Worm (Caenorhabditis elegans) whole organism, L4 larva: ENCODE data around the gene frpr-6.
A peak's percentile ranks its signal among the peaks of the same experiment; 100 is the strongest.

ENCODE experiments used
- F26F4.8 ChIP-seq: fragments of 200-800 bp; sonication (Bioruptor generic); conservative IDR thresholded peaks from 2 replicates; pipeline ENCODE4 v1.3.6; 2022; ENCODE audit warnings: missing genetic modification characterization, missing compliant biosample characterization
- F44E2.7 ChIP-seq: fragments of 200-800 bp; sonication (Bioruptor generic); IDR thresholded peaks from 2 replicates; pipeline ENCODE4 v2.1.2; 2022; ENCODE audit warnings: missing genetic modification characterization, missing compliant biosample characterization
- T26A8.4 ChIP-seq: fragments of 200-800 bp; sonication (Bioruptor generic); IDR thresholded peaks from 2 replicates; pipeline ENCODE4 v1.3.6; 2022; ENCODE audit warnings: missing genetic modification characterization, missing compliant biosample characterization
- ZK546.5 ChIP-seq, 2 experiments: sonication (generic microtip); optimal IDR thresholded peaks; 2 replicates each; lab custom pipeline; 2017; ENCODE audit warnings: missing biosample characterization in 2 of 2, missing genetic modification characterization in 2 of 2
- aha-1 ChIP-seq: fragments of 150-350 bp; peaks from one replicate; lab custom pipeline; 2014; ENCODE audit warnings: missing biosample characterization, missing genetic modification characterization
- aly-2 ChIP-seq: sonication (generic microtip); optimal IDR thresholded peaks from 2 replicates; lab custom pipeline; 2018; ENCODE audit warnings: missing biosample characterization, missing genetic modification characterization
- ama-1 ChIP-seq: fragments of 150-350 bp; optimal IDR thresholded peaks from 2 replicates; lab custom pipeline; 2014; ENCODE audit warnings: inconsistent platforms, mixed read lengths
- attf-4 ChIP-seq: sonication (generic microtip); optimal IDR thresholded peaks from 3 replicates; lab custom pipeline; 2017; ENCODE audit warnings: missing biosample characterization, missing genetic modification characterization
- daf-16 ChIP-seq, 3 experiments: sonication (generic microtip); optimal IDR thresholded peaks; 2 replicates each; lab custom pipeline; 2016 to 2017; ENCODE audit warnings: missing genetic modification characterization in 3 of 3, missing genetic modification reagents in 3 of 3, mild to moderate bottlenecking in 2 of 3, missing compliant biosample characterization in 2 of 3, missing biosample characterization in 1 of 3, moderate library complexity in 1 of 3
- dmd-6 ChIP-seq: fragments of 200-800 bp; sonication (Bioruptor generic); IDR thresholded peaks from 2 replicates; pipeline ENCODE4 v1.3.6; 2022; ENCODE audit warnings: missing genetic modification reagents, missing genetic modification characterization, missing compliant biosample characterization
- dpl-1 ChIP-seq: fragments of 150-350 bp; optimal IDR thresholded peaks from 2 replicates; lab custom pipeline; 2014; ENCODE audit warnings: missing biosample characterization, missing genetic modification reagents, missing genetic modification characterization
- fos-1 ChIP-seq: fragments of 150-350 bp; optimal IDR thresholded peaks from 2 replicates; lab custom pipeline; 2014; ENCODE audit warnings: missing biosample characterization, missing genetic modification characterization
- gei-8 ChIP-seq: fragments of 200-800 bp; sonication (Bioruptor generic); optimal IDR thresholded peaks from 2 replicates; lab custom pipeline; 2018; ENCODE audit warnings: mild to moderate bottlenecking, missing genetic modification characterization, missing compliant biosample characterization
- hif-1 ChIP-seq, 2 experiments: sonication (generic microtip); optimal IDR thresholded peaks; 2 replicates each; lab custom pipeline; 2016 to 2017; ENCODE audit warnings: missing compliant biosample characterization in 2 of 2, missing genetic modification characterization in 2 of 2, missing genetic modification reagents in 2 of 2, missing genotype in 2 of 2, mild to moderate bottlenecking in 1 of 2
- hlh-30 ChIP-seq: sonication (generic microtip); optimal IDR thresholded peaks from 2 replicates; lab custom pipeline; 2017; ENCODE audit warnings: antibody characterized with exemption, mild to moderate bottlenecking, missing genetic modification characterization, missing compliant biosample characterization; ENCODE audit not compliant: insufficient read depth
- hmg-1.1 ChIP-seq: fragments of 200-800 bp; sonication (Bioruptor generic); IDR thresholded peaks from 2 replicates; pipeline ENCODE4 v1.3.6; 2022; ENCODE audit warnings: missing genetic modification reagents, missing genetic modification characterization, missing compliant biosample characterization
- lim-7 ChIP-seq: fragments of 200-800 bp; sonication (Bioruptor generic); IDR thresholded peaks from 2 replicates; pipeline ENCODE4 v1.3.6; 2022; ENCODE audit warnings: missing genetic modification characterization, missing compliant biosample characterization
- lin-1 ChIP-seq: fragments of 200-800 bp; sonication (Bioruptor generic); IDR thresholded peaks from 2 replicates; pipeline ENCODE4 v1.3.6; 2022; ENCODE audit warnings: missing genetic modification reagents, missing genetic modification characterization, missing compliant biosample characterization
- lin-38 ChIP-seq: fragments of 200-800 bp; sonication (Bioruptor generic); IDR thresholded peaks from 2 replicates; pipeline ENCODE4 v1.3.6; 2022; ENCODE audit warnings: missing genetic modification reagents, missing genetic modification characterization, missing compliant biosample characterization
- madf-5 ChIP-seq, 2 experiments: fragments of 200-800 bp; sonication (Bioruptor generic); IDR thresholded peaks; 2 replicates each; pipeline ENCODE4 v1.3.6; 2022; ENCODE audit warnings: missing compliant biosample characterization in 2 of 2, missing genetic modification characterization in 2 of 2
- madf-9 ChIP-seq: fragments of 200-800 bp; sonication (Bioruptor generic); conservative IDR thresholded peaks from 2 replicates; pipeline ENCODE4 v1.3.6; 2022; ENCODE audit warnings: missing genetic modification reagents, missing genetic modification characterization, missing compliant biosample characterization
- mep-1 ChIP-seq: fragments of 150-350 bp; sonication (generic microtip); optimal IDR thresholded peaks from 3 replicates; lab custom pipeline; 2014; ENCODE audit warnings: missing biosample characterization, missing genetic modification characterization
- mxl-2 ChIP-seq: fragments of 200-800 bp; sonication (Bioruptor generic); conservative IDR thresholded peaks from 2 replicates; pipeline ENCODE4 v1.3.6; 2022; ENCODE audit warnings: missing genetic modification reagents, missing genetic modification characterization, missing compliant biosample characterization
- mxl-3 ChIP-seq: fragments of 200-800 bp; sonication (Bioruptor generic); optimal IDR thresholded peaks from 2 replicates; lab custom pipeline; 2018; ENCODE audit warnings: mild to moderate bottlenecking, missing genetic modification characterization, missing compliant biosample characterization
- nhr-10 ChIP-seq: fragments of 150-350 bp; optimal IDR thresholded peaks from 2 replicates; lab custom pipeline; 2014; ENCODE audit warnings: missing biosample characterization, missing genetic modification characterization
- nhr-102 ChIP-seq: sonication (generic microtip); optimal IDR thresholded peaks from 2 replicates; lab custom pipeline; 2016; ENCODE audit warnings: mild to moderate bottlenecking, missing genetic modification characterization, moderate library complexity, missing compliant biosample characterization
- nhr-25 ChIP-seq: sonication (generic microtip); optimal IDR thresholded peaks from 2 replicates; lab custom pipeline; 2017; ENCODE audit warnings: missing genetic modification characterization, mild to moderate bottlenecking, missing compliant biosample characterization, antibody characterized with exemption, moderate library complexity, borderline replicate concordance; ENCODE audit not compliant: insufficient read depth
- nhr-48 ChIP-seq: sonication (generic microtip); optimal IDR thresholded peaks from 2 replicates; lab custom pipeline; 2016; ENCODE audit warnings: mild to moderate bottlenecking, missing genetic modification characterization, missing compliant biosample characterization
- nhr-77 ChIP-seq: fragments of 150-350 bp; optimal IDR thresholded peaks from 2 replicates; lab custom pipeline; 2014; ENCODE audit warnings: missing biosample characterization, missing genetic modification characterization
- php-3 ChIP-seq: fragments of 200-800 bp; sonication (Bioruptor generic); IDR thresholded peaks from 2 replicates; pipeline ENCODE4 v1.3.6; 2022; ENCODE audit warnings: missing genetic modification reagents, missing genetic modification characterization, missing compliant biosample characterization
- pqm-1 ChIP-seq: sonication (generic microtip); optimal IDR thresholded peaks from 2 replicates; lab custom pipeline; 2017; ENCODE audit warnings: missing biosample characterization, missing genetic modification characterization
- saeg-2 ChIP-seq: fragments of 200-800 bp; sonication (Bioruptor generic); IDR thresholded peaks from 2 replicates; pipeline ENCODE4 v1.3.6; 2022; ENCODE audit warnings: missing genetic modification reagents, missing genetic modification characterization, missing compliant biosample characterization
- set-16 ChIP-seq: fragments of 200-800 bp; sonication (Bioruptor generic); IDR thresholded peaks from 2 replicates; pipeline ENCODE4 v1.3.6; 2022; ENCODE audit warnings: missing genetic modification reagents, missing genetic modification characterization, missing compliant biosample characterization
- snpc-4 ChIP-seq: fragments of 150-350 bp; optimal IDR thresholded peaks from 2 replicates; lab custom pipeline; 2014; ENCODE audit warnings: missing biosample characterization, missing genetic modification characterization
- spr-1 ChIP-seq: sonication (generic microtip); optimal IDR thresholded peaks from 2 replicates; lab custom pipeline; 2016; ENCODE audit warnings: mild to moderate bottlenecking, missing genetic modification characterization, missing compliant biosample characterization
- tag-97 ChIP-seq: fragments of 200-800 bp; sonication (Bioruptor generic); IDR thresholded peaks from 2 replicates; pipeline ENCODE4 v1.3.6; 2022; ENCODE audit warnings: missing genetic modification characterization, missing compliant biosample characterization
- tra-1 ChIP-seq: fragments of 200-800 bp; sonication (Bioruptor generic); IDR thresholded peaks from 2 replicates; pipeline ENCODE4 v1.3.6; 2022; ENCODE audit warnings: missing genetic modification reagents, missing genetic modification characterization, missing compliant biosample characterization
- unc-130 ChIP-seq: sonication (generic microtip); optimal IDR thresholded peaks from 2 replicates; lab custom pipeline; 2016; ENCODE audit warnings: missing genetic modification reagents, missing genetic modification characterization, missing compliant biosample characterization
- zag-1 ChIP-seq: fragments of 150-350 bp; optimal IDR thresholded peaks from 2 replicates; lab custom pipeline; 2014; ENCODE audit warnings: missing biosample characterization, missing genetic modification characterization
- zfp-3 ChIP-seq: fragments of 200-800 bp; sonication (Bioruptor generic); conservative IDR thresholded peaks from 2 replicates; pipeline ENCODE4 v1.3.6; 2022; ENCODE audit warnings: missing genetic modification reagents, missing genetic modification characterization, missing compliant biosample characterization
- zip-11 ChIP-seq: fragments of 200-800 bp; sonication (Bioruptor generic); IDR thresholded peaks from 2 replicates; pipeline ENCODE4 v1.3.6; 2022; ENCODE audit warnings: missing genetic modification characterization, missing compliant biosample characterization
- zip-2 ChIP-seq: fragments of 150-350 bp; optimal IDR thresholded peaks from 2 replicates; lab custom pipeline; 2014; ENCODE audit warnings: missing biosample characterization, missing genetic modification characterization
- ztf-11 ChIP-seq: fragments of 150-350 bp; optimal IDR thresholded peaks from 2 replicates; lab custom pipeline; 2014; ENCODE audit warnings: missing biosample characterization, missing genetic modification characterization
- ztf-7 ChIP-seq: fragments of 150-350 bp; optimal IDR thresholded peaks from 2 replicates; lab custom pipeline; 2014; ENCODE audit warnings: missing biosample characterization, missing genetic modification characterization

frpr-6 gene

DNA sequence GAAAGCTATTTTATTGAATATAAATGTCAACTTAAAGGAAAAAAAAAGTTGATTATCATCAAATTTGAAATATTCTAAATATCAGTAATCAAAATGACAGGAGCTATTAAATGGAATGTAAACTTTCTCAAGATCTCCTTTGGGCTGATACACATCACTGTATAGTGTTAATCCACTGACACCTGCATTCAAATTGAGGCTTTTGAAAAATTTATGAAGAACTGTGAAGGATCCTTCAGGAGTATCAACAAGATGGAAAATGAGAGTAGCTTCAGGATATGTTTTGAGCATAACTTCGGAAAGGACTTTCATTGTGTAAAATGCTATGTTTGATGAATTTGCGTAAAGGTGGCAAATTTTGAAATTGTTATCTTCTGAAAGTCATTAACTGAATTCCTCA is 3.7 kb downstream of the frpr-6 start:
- TF ChIP-seq zfp-3, result peak; percentile 63; the same call in 1 of the 2 replicates
- TF ChIP-seq ama-1 (lab: Kevin White, UChicago), result peak; percentile 17
- TF ChIP-seq nhr-77, result no peak
- no peak for TF ChIP-seq ztf-11 (tag; lab: Kevin White, UChicago)
- TF ChIP-seq T26A8.4 (GFP tag; lab: Robert Waterston, UW), result peak; percentile 18; the same call in 1 of the 2 replicates
- TF ChIP-seq ztf-7 (tag; lab: Kevin White, UChicago), result no peak
- TF ChIP-seq php-3 (GFP tag; lab: Robert Waterston, UW), result peak; percentile 17; the same call in 1 of the 2 replicates
- TF ChIP-seq lin-38 (GFP tag; lab: Robert Waterston, UW), result peak; percentile 39; the same call in 1 of the 2 replicates
- TF ChIP-seq mep-1 (tag; lab: Kevin White, UChicago), result peak; percentile 0
- TF ChIP-seq zip-2 (tag; lab: Kevin White, UChicago), result no peak
- no peak for TF ChIP-seq hmg-1.1
- peak; percentile 24 for TF ChIP-seq aha-1 (tag; lab: Kevin White, UChicago)
- TF ChIP-seq hlh-30 (tag; lab: Kevin White, UChicago), result no peak

DNA sequence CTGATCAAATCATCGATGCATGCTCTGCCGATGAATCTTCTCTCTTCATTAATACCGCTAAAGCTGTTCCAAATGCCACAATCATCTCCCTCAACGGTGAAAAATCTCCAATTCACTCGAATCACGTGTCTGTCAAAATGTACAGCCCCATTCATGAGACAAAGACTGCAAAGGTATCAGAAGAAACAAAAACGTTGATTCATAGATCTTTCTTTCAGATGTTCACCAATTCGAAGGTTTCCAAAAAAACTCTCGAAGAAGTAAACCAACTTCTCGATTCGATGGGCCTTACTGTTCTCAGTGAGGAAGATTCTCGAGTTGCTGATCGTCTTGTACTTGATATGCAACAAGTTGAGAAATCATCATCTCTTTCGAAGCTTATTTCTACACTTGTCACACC is 4.3 kb downstream of the frpr-6 start:
- TF ChIP-seq mxl-3 (peak; percentile 7), aly-2 (tag; lab: Kevin White, UChicago) (no peak), ama-1 (lab: Kevin White, UChicago) (peak; percentile 27), pqm-1 (tag; lab: Kevin White, UChicago) (no peak), hlh-30 (tag; lab: Kevin White, UChicago) (peak; percentile 52), zip-11 (no peak), F44E2.7 (GFP tag; lab: Robert Waterston, UW) (no peak), set-16 (GFP tag; lab: Robert Waterston, UW) (no peak)

DNA sequence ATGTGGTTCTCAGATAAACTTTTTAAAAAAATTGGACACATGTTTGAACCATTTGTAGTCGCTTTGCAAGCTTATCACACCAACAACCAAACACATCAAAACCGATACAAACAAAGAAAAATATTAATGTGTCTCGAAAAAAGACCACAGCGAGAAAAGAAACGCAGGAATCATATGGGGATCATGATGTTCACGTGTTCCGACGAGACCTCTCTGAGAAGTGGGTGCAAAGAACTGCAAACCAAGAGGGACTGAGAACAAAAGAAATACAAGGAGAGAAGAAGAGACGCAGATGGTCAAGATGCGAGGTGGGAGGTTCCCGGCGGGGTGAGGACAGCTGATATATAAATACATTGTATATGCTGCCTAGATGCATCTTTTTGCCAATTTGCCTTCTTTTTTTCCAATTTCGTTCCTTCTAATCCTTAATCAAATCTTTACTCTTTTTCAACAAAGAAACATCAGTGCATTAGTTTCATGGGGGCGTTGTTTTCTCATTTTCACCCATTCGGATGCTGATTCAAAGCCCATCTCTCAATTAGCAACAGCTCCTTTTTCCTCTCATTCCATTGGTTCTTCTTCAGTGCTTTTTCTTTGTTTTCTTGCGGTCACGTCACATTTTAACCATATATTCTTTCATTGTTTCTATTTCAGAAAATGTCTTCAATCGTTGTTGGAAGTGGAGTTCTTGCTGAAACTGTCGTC is 5.2 kb downstream of the frpr-6 start, which contains the start of gene F21C10.10:
Gene F21C10.10, plus strand, starts transcription at position 655 of the 705 bp plus-strand sequence.
- TF ChIP-seq gei-8 (peak; percentile 98), zfp-3 (peak; percentile 40; the same call in 1 of the 2 replicates), fos-1 (no peak), daf-16 (GFP tag; optimal IDR thresholded peaks at IDR 0.05; lab: Kevin White, UChicago) (peak; percentile 61 to 92), daf-16 (tag; optimal IDR thresholded peaks at IDR 0.05; lab: Kevin White, UChicago) (peak; percentile 91), tag-97 (GFP tag; lab: Robert Waterston, UW) (no peak), mxl-3 (peak; percentile 93), lin-1 (GFP tag; lab: Robert Waterston, UW) (peak; percentile 62; the same call in 1 of the 2 replicates), madf-5 (GFP tag; IDR thresholded peaks at IDR 0.05; lab: Robert Waterston, UW) (0 out of 4 replicates have a peak, but pooled peaks of 1 of the 2 experiments have one; percentile 64), aha-1 (tag; lab: Kevin White, UChicago) (peak; percentile 99), attf-4 (tag; lab: Kevin White, UChicago) (no peak), nhr-48 (tag; lab: Kevin White, UChicago) (peak; percentile 99), mxl-2 (GFP tag; lab: Robert Waterston, UW) (peak; percentile 98), hmg-1.1 (peak; percentile 63), spr-1 (tag; lab: Kevin White, UChicago) (peak; percentile 78), tra-1 (GFP tag; lab: Robert Waterston, UW) (peak; percentile 94), F26F4.8 (GFP tag; lab: Robert Waterston, UW) (no peak), lin-38 (GFP tag; lab: Robert Waterston, UW) (peak; percentile 45), set-16 (GFP tag; lab: Robert Waterston, UW) (peak; percentile 59), dpl-1 (GFP tag; lab: Kevin White, UChicago) (peak; percentile 56), unc-130 (GFP tag; lab: Kevin White, UChicago) (no peak), lim-7 (GFP tag; lab: Robert Waterston, UW) (no peak), nhr-10 (tag; lab: Kevin White, UChicago) (peak; percentile 85), nhr-25 (tag; lab: Kevin White, UChicago) (peak; percentile 59), nhr-102 (tag; lab: Kevin White, UChicago) (peak; percentile 93), madf-9 (GFP tag; lab: Robert Waterston, UW) (peak; percentile 46; the same call in 1 of the 2 replicates), hif-1 (tag; optimal IDR thresholded peaks at IDR 0.05; lab: Kevin White, UChicago) (peak; percentile 41 to 73), ZK546.5 (tag; optimal IDR thresholded peaks at IDR 0.05; lab: Kevin White, UChicago) (no peak), dmd-6 (GFP tag; lab: Robert Waterston, UW) (peak; percentile 99), snpc-4 (tag; lab: Kevin White, UChicago) (no peak), zag-1 (tag; lab: Kevin White, UChicago) (no peak), saeg-2 (peak; percentile 94), T26A8.4 (GFP tag; lab: Robert Waterston, UW) (peak; percentile 66)
